Worm (Caenorhabditis elegans) whole organism, late embryonic: ENCODE data around the gene T23G7.3.

ENCODE experiments used
- C38D4.7 ChIP-seq: fragments of 200-800 bp; sonication (Bioruptor generic); optimal IDR thresholded peaks from 2 replicates; lab custom pipeline; 2018; ENCODE audit warnings: mild to moderate bottlenecking, missing genetic modification characterization, moderate library complexity, missing compliant biosample characterization
- ceh-14 ChIP-seq: sonication (generic microtip); optimal IDR thresholded peaks from 2 replicates; lab custom pipeline; 2016; ENCODE audit warnings: missing genotype, missing genetic modification characterization, missing compliant biosample characterization
- ceh-18 ChIP-seq: sonication (generic microtip); optimal IDR thresholded peaks from 2 replicates; lab custom pipeline; 2016; ENCODE audit warnings: missing genetic modification characterization, missing compliant biosample characterization
- ceh-2 ChIP-seq: sonication (generic microtip); optimal IDR thresholded peaks from 2 replicates; lab custom pipeline; 2016; ENCODE audit warnings: missing genotype, missing genetic modification characterization, missing compliant biosample characterization
- ceh-22 ChIP-seq: sonication (generic microtip); optimal IDR thresholded peaks from 2 replicates; lab custom pipeline; 2017; ENCODE audit warnings: missing biosample characterization, missing genetic modification characterization
- ceh-24 ChIP-seq: sonication (generic microtip); optimal IDR thresholded peaks from 2 replicates; lab custom pipeline; 2016; ENCODE audit warnings: mild to moderate bottlenecking, missing genetic modification characterization, missing compliant biosample characterization
- ceh-31 ChIP-seq: sonication (generic microtip); optimal IDR thresholded peaks from 2 replicates; lab custom pipeline; 2016; ENCODE audit warnings: missing genetic modification characterization, missing compliant biosample characterization
- ceh-34 ChIP-seq: sonication (generic microtip); optimal IDR thresholded peaks from 2 replicates; lab custom pipeline; 2016; ENCODE audit warnings: mild to moderate bottlenecking, missing genetic modification characterization, missing compliant biosample characterization
- ceh-45 ChIP-seq: fragments of 200-800 bp; sonication (Bioruptor generic); IDR thresholded peaks from 2 replicates; pipeline ENCODE4 v1.3.6; 2022; ENCODE audit warnings: missing genetic modification reagents, missing genetic modification characterization, missing compliant biosample characterization
- ceh-48 ChIP-seq: sonication (generic microtip); optimal IDR thresholded peaks from 2 replicates; lab custom pipeline; 2016; ENCODE audit warnings: missing genetic modification characterization, inconsistent platforms, missing compliant biosample characterization
- ceh-6 ChIP-seq: fragments of 200-800 bp; sonication (Bioruptor generic); optimal IDR thresholded peaks from 2 replicates; lab custom pipeline; 2018; ENCODE audit warnings: mild to moderate bottlenecking, missing genetic modification characterization, missing compliant biosample characterization
- ceh-9 ChIP-seq: sonication (generic microtip); optimal IDR thresholded peaks from 2 replicates; lab custom pipeline; 2016; ENCODE audit warnings: mild to moderate bottlenecking, missing genetic modification characterization, inconsistent platforms, missing compliant biosample characterization
- dve-1 ChIP-seq: sonication (generic microtip); optimal IDR thresholded peaks from 2 replicates; lab custom pipeline; 2017; ENCODE audit warnings: antibody characterized with exemption, mild to moderate bottlenecking, missing genetic modification characterization, missing compliant biosample characterization
- elt-2 ChIP-seq: sonication (generic microtip); optimal IDR thresholded peaks from 2 replicates; lab custom pipeline; 2016; ENCODE audit warnings: missing genetic modification reagents, missing genetic modification characterization, missing compliant biosample characterization
- eyg-1 ChIP-seq: sonication (generic microtip); optimal IDR thresholded peaks from 2 replicates; lab custom pipeline; 2016; ENCODE audit warnings: missing genotype, missing genetic modification characterization, missing compliant biosample characterization
- hlh-13 ChIP-seq: fragments of 200-800 bp; sonication (Bioruptor generic); optimal IDR thresholded peaks from 2 replicates; lab custom pipeline; 2018; ENCODE audit warnings: mild to moderate bottlenecking, missing genetic modification characterization, missing compliant biosample characterization
- hlh-30 ChIP-seq: sonication (generic microtip); optimal IDR thresholded peaks from 2 replicates; lab custom pipeline; 2017; ENCODE audit warnings: antibody characterized with exemption, missing genetic modification characterization, missing compliant biosample characterization; ENCODE audit not compliant: insufficient read depth
- hlh-8 ChIP-seq: sonication (generic microtip); optimal IDR thresholded peaks from 2 replicates; lab custom pipeline; 2016; ENCODE audit warnings: missing genotype, missing genetic modification characterization, missing compliant biosample characterization
- lin-11 ChIP-seq: fragments of 200-800 bp; sonication (Bioruptor generic); optimal IDR thresholded peaks from 2 replicates; lab custom pipeline; 2018; ENCODE audit warnings: mild to moderate bottlenecking, missing genetic modification characterization, missing compliant biosample characterization
- madf-2 ChIP-seq: sonication (generic microtip); optimal IDR thresholded peaks from 2 replicates; lab custom pipeline; 2017; ENCODE audit warnings: missing genetic modification characterization, missing compliant biosample characterization
- nhr-11 ChIP-seq: fragments of 150-350 bp; optimal IDR thresholded peaks from 2 replicates; lab custom pipeline; 2014; ENCODE audit warnings: missing biosample characterization, missing genetic modification characterization
- nhr-232 ChIP-seq: sonication (generic microtip); optimal IDR thresholded peaks from 2 replicates; lab custom pipeline; 2016; ENCODE audit warnings: missing genetic modification characterization, missing compliant biosample characterization
- npax-4 ChIP-seq: sonication (generic microtip); optimal IDR thresholded peaks from 2 replicates; lab custom pipeline; 2016; ENCODE audit warnings: missing genetic modification characterization, missing compliant biosample characterization
- pag-3 ChIP-seq: sonication (generic microtip); optimal IDR thresholded peaks from 2 replicates; lab custom pipeline; 2016; ENCODE audit warnings: missing compliant biosample characterization, missing genetic modification characterization, borderline replicate concordance
- pat-9 ChIP-seq: fragments of 200-800 bp; sonication (Bioruptor generic); optimal IDR thresholded peaks from 2 replicates; lab custom pipeline; 2018; ENCODE audit warnings: mild to moderate bottlenecking, missing genetic modification characterization, moderate library complexity, missing compliant biosample characterization
- pax-1 ChIP-seq: fragments of 150-350 bp; optimal IDR thresholded peaks from 2 replicates; lab custom pipeline; 2014; ENCODE audit warnings: missing biosample characterization, missing genetic modification characterization
- pqm-1 ChIP-seq: sonication (generic microtip); optimal IDR thresholded peaks from 2 replicates; lab custom pipeline; 2016; ENCODE audit warnings: missing genetic modification characterization, missing compliant biosample characterization
- ref-2 ChIP-seq: sonication (generic microtip); optimal IDR thresholded peaks from 2 replicates; lab custom pipeline; 2016; ENCODE audit warnings: missing genetic modification characterization, missing compliant biosample characterization
- sdc-2 ChIP-seq: sonication (generic microtip); optimal IDR thresholded peaks from 2 replicates; lab custom pipeline; 2016; ENCODE audit warnings: missing genotype, missing genetic modification characterization, missing compliant biosample characterization
- sox-4 ChIP-seq: sonication (generic microtip); optimal IDR thresholded peaks from 2 replicates; lab custom pipeline; 2017; ENCODE audit warnings: mild to moderate bottlenecking, missing genetic modification characterization, inconsistent platforms, missing compliant biosample characterization
- syd-9 ChIP-seq: sonication (generic microtip); optimal IDR thresholded peaks from 2 replicates; lab custom pipeline; 2016; ENCODE audit warnings: mild to moderate bottlenecking, missing genetic modification characterization, moderate library complexity, missing compliant biosample characterization
- tbx-2 ChIP-seq: sonication (generic microtip); optimal IDR thresholded peaks from 2 replicates; lab custom pipeline; 2016; ENCODE audit warnings: missing genetic modification characterization, missing compliant biosample characterization
- unc-55 ChIP-seq: sonication (generic microtip); optimal IDR thresholded peaks from 2 replicates; lab custom pipeline; 2017; ENCODE audit warnings: missing biosample characterization, missing genetic modification reagents, missing genetic modification characterization

T23G7.3 gene

ce11 chrII:9124353-9124752 is 43.3 kb downstream of the T23G7.3 start:
- TF ChIP-seq pqm-1 (tag; lab: Kevin White, UChicago) (no peak), unc-55 (GFP tag; lab: Kevin White, UChicago) (no peak), ceh-34 (tag; lab: Kevin White, UChicago) (no peak), ceh-6 (GFP tag; lab: Kevin White, UChicago) (no peak), elt-2 (no peak), ceh-31 (tag; lab: Kevin White, UChicago) (no peak), pax-1 (tag; lab: Kevin White, UChicago) (no peak), hlh-8 (tag; lab: Kevin White, UChicago) (no peak)
- TF ChIP-seq, all 69 proteins: peak for 0

ce11 chrII:9120813-9121554 is 46.6 kb downstream of the T23G7.3 start:
- TF ChIP-seq pqm-1 (tag; lab: Kevin White, UChicago): no peak
- no peak for TF ChIP-seq ceh-22 (tag; lab: Kevin White, UChicago)
- TF ChIP-seq dve-1 (tag; lab: Kevin White, UChicago): no peak
- no peak for TF ChIP-seq nhr-232 (tag; lab: Kevin White, UChicago)
- no peak for TF ChIP-seq ceh-14 (tag; lab: Kevin White, UChicago)
- TF ChIP-seq sdc-2 (tag; lab: Kevin White, UChicago): no peak

ce11 chrII:9120329-9120728 is 47.3 kb downstream of the T23G7.3 start:
- TF ChIP-seq ceh-48 (tag; lab: Kevin White, UChicago) (no peak), hlh-30 (tag; lab: Kevin White, UChicago) (no peak)

- TF ChIP-seq hlh-13 (GFP tag; lab: Kevin White, UChicago) (no peak), sox-4 (tag; lab: Kevin White, UChicago) (no peak), ceh-45 (GFP tag; lab: Robert Waterston, UW) (no peak), tbx-2 (tag; lab: Kevin White, UChicago) (no peak), pat-9 (no peak), ceh-6 (GFP tag; lab: Kevin White, UChicago) (no peak), ref-2 (no peak), C38D4.7 (GFP tag; lab: Kevin White, UChicago) (no peak), ceh-34 (tag; lab: Kevin White, UChicago) (no peak)
- TF ChIP-seq, all 69 proteins: peak for 0
Observed at ce11 chrII:9117789-9118242, 49.8 kb downstream of the T23G7.3 start.

- TF ChIP-seq ceh-24 (tag; lab: Kevin White, UChicago) (no peak), npax-4 (tag; lab: Kevin White, UChicago) (no peak), ceh-14 (tag; lab: Kevin White, UChicago) (no peak), pag-3 (tag; lab: Kevin White, UChicago) (no peak), ceh-18 (tag; lab: Kevin White, UChicago) (no peak), elt-2 (no peak), syd-9 (tag; lab: Kevin White, UChicago) (no peak), lin-11 (tag; lab: Kevin White, UChicago) (no peak), ceh-9 (no peak), eyg-1 (tag; lab: Kevin White, UChicago) (no peak), nhr-11 (no peak), hlh-30 (tag; lab: Kevin White, UChicago) (no peak), madf-2 (tag; lab: Kevin White, UChicago) (no peak), ceh-2 (tag; lab: Kevin White, UChicago) (no peak)
Observed at ce11 chrII:9116404-9116803, 51.2 kb downstream of the T23G7.3 start.
